Fruit fly (Drosophila melanogaster): Measurements from ENCODE around the gene CG32817.

CG32817 gene

DNA sequence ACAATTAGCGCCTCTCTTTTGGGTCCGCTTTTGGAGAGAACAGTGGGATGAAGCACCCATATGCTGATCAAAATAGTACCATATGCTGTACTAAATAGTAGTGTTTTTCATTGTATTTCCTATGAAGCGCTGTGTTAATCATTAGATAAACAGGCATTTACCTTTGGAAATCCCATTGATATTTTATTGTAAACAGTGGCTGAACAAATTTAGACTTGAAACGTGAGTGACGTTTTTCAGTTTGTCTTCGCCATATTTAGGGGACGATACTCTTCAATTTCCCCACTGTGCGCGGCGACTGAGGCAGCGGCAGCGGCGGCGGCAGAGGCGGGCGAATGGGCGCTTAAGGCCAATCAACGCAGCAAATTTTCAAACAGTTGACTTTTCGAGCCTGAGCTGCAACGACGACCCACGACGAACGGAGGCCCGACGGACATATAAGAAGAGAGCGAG, 20.7 kb downstream of the CG32817 start (continued):
- peak; percentile 63 for TF ChIP-seq CG3163 (GFP tag; optimal IDR thresholded peaks at IDR 0.05)
- peak; percentile 74 for TF ChIP-seq CG3847 (GFP tag; IDR thresholded peaks at IDR 0.05)
- peak; percentile 51 for TF ChIP-seq Abd-B (GFP tag; optimal IDR thresholded peaks at IDR 0.05)
- TF ChIP-seq Hmx (GFP tag; optimal IDR thresholded peaks at IDR 0.05) = peak; percentile 57
- TF ChIP-seq CG9817 (tag; optimal IDR thresholded peaks at IDR 0.05) = peak; percentile 80
- peak; percentile 87 for TF ChIP-seq grau (tag; optimal IDR thresholded peaks at IDR 0.05)
- peak; percentile 64 for TF ChIP-seq pnt (GFP tag; optimal IDR thresholded peaks at IDR 0.05)
- no peak for TF ChIP-seq CG5953 (GFP tag; IDR thresholded peaks at IDR 0.05)
- peak; percentile 68 for TF ChIP-seq HLH3B (GFP tag; IDR thresholded peaks at IDR 0.05)
- TF ChIP-seq H2.0 (GFP tag; IDR thresholded peaks at IDR 0.05) = peak; percentile 21; the same call in 1 of the 2 replicates
- TF ChIP-seq CG18262 (tag; optimal IDR thresholded peaks at IDR 0.05) = peak; percentile 75
- 0 out of 2 replicates have a peak, but pooled peaks have one; percentile 25 for TF ChIP-seq peb (GFP tag; IDR thresholded peaks at IDR 0.05)
- TF ChIP-seq bsh (GFP tag; optimal IDR thresholded peaks at IDR 0.05) = peak; percentile 53 to 66
- peak; percentile 79 for TF ChIP-seq repo (GFP tag; optimal IDR thresholded peaks at IDR 0.05)
- peak; percentile 73 for TF ChIP-seq CG32532 (GFP tag; IDR thresholded peaks at IDR 0.05)
- no peak for TF ChIP-seq CG8765 (GFP tag; IDR thresholded peaks at IDR 0.05)
- peak; percentile 62 to 87 for TF ChIP-seq Hr51 (GFP tag; optimal IDR thresholded peaks at IDR 0.05)
- TF ChIP-seq chn (GFP tag; optimal IDR thresholded peaks at IDR 0.05) = peak; percentile 62
- peak; percentile 50; the same call in 1 of the 3 replicates for TF ChIP-seq CG11560 (tag; IDR thresholded peaks at IDR 0.05)
- TF ChIP-seq CG2202 (tag; optimal IDR thresholded peaks at IDR 0.05) = peak; percentile 52
- TF ChIP-seq CG6272 (GFP tag; IDR thresholded peaks at IDR 0.05) = no peak
- peak; percentile 41 for TF ChIP-seq CG6654 (GFP tag; optimal IDR thresholded peaks at IDR 0.05)
- no peak for TF ChIP-seq CG31388 (GFP tag; optimal IDR thresholded peaks at IDR 0.05)
- TF ChIP-seq pros (GFP tag; optimal IDR thresholded peaks at IDR 0.05) = no peak
- TF ChIP-seq psq (GFP tag; optimal IDR thresholded peaks at IDR 0.05) = peak; percentile 44
- no peak for TF ChIP-seq knrl (GFP tag; IDR thresholded peaks at IDR 0.05; ENCODE audit: partially characterized antibody)
- peak in 1 of 2 experiments; percentile 11 for TF ChIP-seq Hr78 (GFP tag; optimal IDR thresholded peaks at IDR 0.05)
- peak; percentile 71 for TF ChIP-seq Xbp1 (GFP tag; optimal IDR thresholded peaks at IDR 0.05)
- peak; percentile 80 for TF ChIP-seq mirr (GFP tag; optimal IDR thresholded peaks at IDR 0.05)
- no peak for TF ChIP-seq CG14667 (GFP tag; IDR thresholded peaks at IDR 0.05)
- TF ChIP-seq emc (GFP tag; optimal IDR thresholded peaks at IDR 0.05) = peak; percentile 18
- peak; percentile 82; the same call in 2 of the 3 replicates for TF ChIP-seq CG11695 (GFP tag; IDR thresholded peaks at IDR 0.05)
- peak; percentile 2 for TF ChIP-seq pzg (GFP tag; optimal IDR thresholded peaks at IDR 0.05)
- peak; percentile 88 for TF ChIP-seq cwo (GFP tag; optimal IDR thresholded peaks at IDR 0.05)
- peak; percentile 49 for TF ChIP-seq jing (GFP tag; optimal IDR thresholded peaks at IDR 0.05)
- no peak for TF ChIP-seq tll (GFP tag; optimal IDR thresholded peaks at IDR 0.05)
- TF ChIP-seq Bgb (GFP tag; IDR thresholded peaks at IDR 0.05; ENCODE audit: partially characterized antibody) = no peak; the same call in 1 of the 2 replicates
- peak; percentile 75 for TF ChIP-seq CG17361 (GFP tag; IDR thresholded peaks at IDR 0.05)
- TF ChIP-seq CG18764 (GFP tag; optimal IDR thresholded peaks at IDR 0.05) = peak; percentile 67
- TF ChIP-seq nom (GFP tag; optimal IDR thresholded peaks at IDR 0.05) = peak; percentile 13
- TF ChIP-seq HHEX (GFP tag; optimal IDR thresholded peaks at IDR 0.05) = peak; percentile 90
- TF ChIP-seq gcm (GFP tag; optimal IDR thresholded peaks at IDR 0.05) = peak; percentile 82
- TF ChIP-seq Dll (GFP tag; IDR thresholded peaks at IDR 0.05; ENCODE audit: partially characterized antibody) = no peak
- no peak for TF ChIP-seq CG30020 (tag; optimal IDR thresholded peaks at IDR 0.05)
- TF ChIP-seq Awh (GFP tag; IDR thresholded peaks at IDR 0.05) = peak; percentile 77
- peak; percentile 71 for TF ChIP-seq her (GFP tag; optimal IDR thresholded peaks at IDR 0.05)
- no peak for TF ChIP-seq ap (GFP tag; IDR thresholded peaks at IDR 0.05)
- TF ChIP-seq Meics (GFP tag; optimal IDR thresholded peaks at IDR 0.05) = peak; percentile 92
- peak; percentile 90 for TF ChIP-seq CG7556 (GFP tag; optimal IDR thresholded peaks at IDR 0.05)

All from whole organism, embryonic.